Worm (Caenorhabditis elegans) whole organism, L4 larva: ENCODE measurements around the gene uda-1.

Experiments used
- F10B5.3 ChIP-seq: sonication (generic microtip); optimal IDR thresholded peaks from 2 replicates; lab custom pipeline; 2016; ENCODE audit warnings: mild to moderate bottlenecking, missing genetic modification characterization, missing compliant biosample characterization
- F37D6.2 ChIP-seq: sonication (generic microtip); optimal IDR thresholded peaks from 2 replicates; lab custom pipeline; 2016; ENCODE audit warnings: mild to moderate bottlenecking, missing genetic modification characterization, missing compliant biosample characterization
- R02D3.7 ChIP-seq: fragments of 150-350 bp; sonication (generic microtip); optimal IDR thresholded peaks from 3 replicates; lab custom pipeline; 2014; ENCODE audit warnings: missing biosample characterization, missing genetic modification characterization
- Y48G9A.11 ChIP-seq: fragments of 200-800 bp; sonication (Bioruptor generic); IDR thresholded peaks from 2 replicates; pipeline ENCODE4 v1.3.6; 2022; ENCODE audit warnings: missing genetic modification reagents, missing genetic modification characterization, missing compliant biosample characterization
- Y75B8A.6 ChIP-seq: fragments of 200-800 bp; sonication (Bioruptor generic); IDR thresholded peaks from 2 replicates; pipeline ENCODE4 v1.3.6; 2022; ENCODE audit warnings: missing genetic modification reagents, missing genetic modification characterization, missing compliant biosample characterization
- ZK337.2 ChIP-seq: fragments of 200-800 bp; sonication (Bioruptor generic); IDR thresholded peaks from 2 replicates; pipeline ENCODE4 v1.3.6; 2022; ENCODE audit warnings: missing genetic modification reagents, missing genetic modification characterization, missing compliant biosample characterization
- aha-1 ChIP-seq: fragments of 150-350 bp; peaks from one replicate; lab custom pipeline; 2014; ENCODE audit warnings: missing biosample characterization, missing genetic modification characterization
- ama-1 ChIP-seq: fragments of 150-350 bp; optimal IDR thresholded peaks from 2 replicates; lab custom pipeline; 2014; ENCODE audit warnings: inconsistent platforms, mixed read lengths
- ceh-44 ChIP-seq: fragments of 200-800 bp; sonication (Bioruptor generic); IDR thresholded peaks from 2 replicates; pipeline ENCODE4 v1.3.6; 2022; ENCODE audit warnings: missing genetic modification reagents, missing genetic modification characterization, missing compliant biosample characterization
- ceh-62 ChIP-seq: sonication (generic microtip); optimal IDR thresholded peaks from 2 replicates; lab custom pipeline; 2017; ENCODE audit warnings: missing biosample characterization, missing genetic modification characterization
- ceh-82 ChIP-seq: sonication (generic microtip); optimal IDR thresholded peaks from 2 replicates; lab custom pipeline; 2017; ENCODE audit warnings: missing biosample characterization, missing genetic modification characterization
- ctbp-1 ChIP-seq: fragments of 200-800 bp; sonication (Bioruptor generic); IDR thresholded peaks from 2 replicates; pipeline ENCODE4 v1.3.6; 2022; ENCODE audit warnings: missing genetic modification reagents, missing genetic modification characterization, missing compliant biosample characterization
- daf-8 ChIP-seq: fragments of 200-800 bp; sonication (Bioruptor generic); IDR thresholded peaks from 2 replicates; pipeline ENCODE4 v1.3.6; 2022; ENCODE audit warnings: missing genetic modification characterization, missing compliant biosample characterization
- dmd-8 ChIP-seq: fragments of 200-800 bp; sonication (Bioruptor generic); IDR thresholded peaks from 2 replicates; pipeline ENCODE4 v1.3.6; 2022; ENCODE audit warnings: missing genetic modification characterization, missing compliant biosample characterization
- dpl-1 ChIP-seq: fragments of 150-350 bp; optimal IDR thresholded peaks from 2 replicates; lab custom pipeline; 2014; ENCODE audit warnings: missing biosample characterization, missing genetic modification reagents, missing genetic modification characterization
- dve-1 ChIP-seq: sonication (generic microtip); optimal IDR thresholded peaks from 2 replicates; lab custom pipeline; 2017; ENCODE audit warnings: antibody characterized with exemption, mild to moderate bottlenecking, missing genetic modification characterization, missing compliant biosample characterization; ENCODE audit not compliant: insufficient read depth
- fkh-10 ChIP-seq: fragments of 150-350 bp; optimal IDR thresholded peaks from 2 replicates; lab custom pipeline; 2014; ENCODE audit warnings: missing biosample characterization, missing genetic modification reagents, missing genetic modification characterization
- fos-1 ChIP-seq: fragments of 150-350 bp; optimal IDR thresholded peaks from 2 replicates; lab custom pipeline; 2014; ENCODE audit warnings: missing biosample characterization, missing genetic modification characterization
- hif-1 ChIP-seq, 2 experiments: sonication (generic microtip); optimal IDR thresholded peaks; 2 replicates each; lab custom pipeline; 2016 to 2017; ENCODE audit warnings: missing compliant biosample characterization in 2 of 2, missing genetic modification characterization in 2 of 2, missing genetic modification reagents in 2 of 2, missing genotype in 2 of 2, mild to moderate bottlenecking in 1 of 2
- hlh-30 ChIP-seq: sonication (generic microtip); optimal IDR thresholded peaks from 2 replicates; lab custom pipeline; 2017; ENCODE audit warnings: antibody characterized with exemption, mild to moderate bottlenecking, missing genetic modification characterization, missing compliant biosample characterization; ENCODE audit not compliant: insufficient read depth
- hmg-1.1 ChIP-seq: fragments of 200-800 bp; sonication (Bioruptor generic); IDR thresholded peaks from 2 replicates; pipeline ENCODE4 v1.3.6; 2022; ENCODE audit warnings: missing genetic modification reagents, missing genetic modification characterization, missing compliant biosample characterization
- lin-1 ChIP-seq: fragments of 200-800 bp; sonication (Bioruptor generic); IDR thresholded peaks from 2 replicates; pipeline ENCODE4 v1.3.6; 2022; ENCODE audit warnings: missing genetic modification reagents, missing genetic modification characterization, missing compliant biosample characterization
- lin-15B ChIP-seq: fragments of 150-350 bp; sonication (generic microtip); optimal IDR thresholded peaks from 3 replicates; lab custom pipeline; 2014; ENCODE audit warnings: missing biosample characterization, missing genetic modification characterization
- lin-29 ChIP-seq: fragments of 200-800 bp; sonication (Bioruptor generic); IDR thresholded peaks from 2 replicates; pipeline ENCODE4 v1.3.6; 2022; ENCODE audit warnings: missing genetic modification reagents, missing genetic modification characterization, missing compliant biosample characterization
- lin-39 ChIP-seq: fragments of 150-350 bp; optimal IDR thresholded peaks from 2 replicates; lab custom pipeline; 2014; ENCODE audit warnings: missing biosample characterization, missing genetic modification reagents, missing genetic modification characterization
- lsy-2 ChIP-seq, 2 experiments: fragments of 150-350 bp in 1 of 2; sonication (generic microtip) in 1 of 2; optimal IDR thresholded peaks; 2 replicates each; lab custom pipeline; 2014 to 2017; ENCODE audit warnings: missing biosample characterization in 2 of 2, missing genetic modification characterization in 2 of 2
- mdl-1 ChIP-seq, 2 experiments: fragments of 150-350 bp in 1 of 2; sonication (generic microtip) in 1 of 2; optimal IDR thresholded peaks; 2 replicates each; lab custom pipeline; 2014 to 2017; ENCODE audit warnings: missing biosample characterization in 2 of 2, missing genetic modification characterization in 2 of 2
- mep-1 ChIP-seq: fragments of 150-350 bp; sonication (generic microtip); optimal IDR thresholded peaks from 3 replicates; lab custom pipeline; 2014; ENCODE audit warnings: missing biosample characterization, missing genetic modification characterization
- mes-2 ChIP-seq: sonication (generic microtip); optimal IDR thresholded peaks from 2 replicates; lab custom pipeline; 2016; ENCODE audit warnings: missing genotype, mild to moderate bottlenecking, missing genetic modification characterization, missing compliant biosample characterization; ENCODE audit not compliant: poor library complexity, severe bottlenecking
- nhr-111 ChIP-seq: fragments of 200-800 bp; sonication (Bioruptor generic); optimal IDR thresholded peaks from 2 replicates; lab custom pipeline; 2018; ENCODE audit warnings: mild to moderate bottlenecking, missing genetic modification characterization, missing compliant biosample characterization
- nhr-28 ChIP-seq: fragments of 150-350 bp; optimal IDR thresholded peaks from 2 replicates; lab custom pipeline; 2014; ENCODE audit warnings: missing biosample characterization, missing genetic modification characterization
- nhr-48 ChIP-seq: sonication (generic microtip); optimal IDR thresholded peaks from 2 replicates; lab custom pipeline; 2016; ENCODE audit warnings: mild to moderate bottlenecking, missing genetic modification characterization, missing compliant biosample characterization
- nhr-6 ChIP-seq: fragments of 150-350 bp; optimal IDR thresholded peaks from 2 replicates; lab custom pipeline; 2014; ENCODE audit warnings: missing biosample characterization, missing genetic modification characterization
- pha-4 ChIP-seq, 2 experiments: fragments of 150-350 bp in 1 of 2; fragments of 200-800 bp in 1 of 2; sonication (Bioruptor generic) in 1 of 2; IDR thresholded peaks in 1 of 2; optimal IDR thresholded peaks in 1 of 2; 2 replicates each; pipeline versions ENCODE4 v1.3.6 to Lab custom; 2014 to 2022; ENCODE audit warnings: missing genetic modification characterization in 2 of 2, missing genetic modification reagents in 2 of 2, missing biosample characterization in 1 of 2, missing compliant biosample characterization in 1 of 2
- php-3 ChIP-seq: fragments of 200-800 bp; sonication (Bioruptor generic); IDR thresholded peaks from 2 replicates; pipeline ENCODE4 v1.3.6; 2022; ENCODE audit warnings: missing genetic modification reagents, missing genetic modification characterization, missing compliant biosample characterization
- rbr-2 ChIP-seq: sonication (generic microtip); optimal IDR thresholded peaks from 2 replicates; lab custom pipeline; 2016; ENCODE audit warnings: missing genotype, missing genetic modification characterization, missing compliant biosample characterization
- sdz-12 ChIP-seq: fragments of 200-800 bp; sonication (Bioruptor generic); optimal IDR thresholded peaks from 2 replicates; lab custom pipeline; 2018; ENCODE audit warnings: mild to moderate bottlenecking, missing genetic modification characterization, missing compliant biosample characterization
- set-16 ChIP-seq: fragments of 200-800 bp; sonication (Bioruptor generic); IDR thresholded peaks from 2 replicates; pipeline ENCODE4 v1.3.6; 2022; ENCODE audit warnings: missing genetic modification reagents, missing genetic modification characterization, missing compliant biosample characterization
- skn-1 ChIP-seq: fragments of 150-350 bp; optimal IDR thresholded peaks from 2 replicates; lab custom pipeline; 2014; ENCODE audit warnings: missing biosample characterization, missing genetic modification characterization
- snpc-1.2 ChIP-seq: fragments of 200-800 bp; sonication (Bioruptor generic); IDR thresholded peaks from 2 replicates; pipeline ENCODE4 v1.3.6; 2022; ENCODE audit warnings: missing genetic modification reagents, missing genetic modification characterization, missing compliant biosample characterization
- snpc-4 ChIP-seq: fragments of 150-350 bp; optimal IDR thresholded peaks from 2 replicates; lab custom pipeline; 2014; ENCODE audit warnings: missing biosample characterization, missing genetic modification characterization
- spr-1 ChIP-seq: sonication (generic microtip); optimal IDR thresholded peaks from 2 replicates; lab custom pipeline; 2016; ENCODE audit warnings: mild to moderate bottlenecking, missing genetic modification characterization, missing compliant biosample characterization
- spr-3 ChIP-seq: fragments of 200-800 bp; sonication (Bioruptor generic); optimal IDR thresholded peaks from 2 replicates; lab custom pipeline; 2018; ENCODE audit warnings: mild to moderate bottlenecking, missing genetic modification characterization, missing compliant biosample characterization
- unc-130 ChIP-seq: sonication (generic microtip); optimal IDR thresholded peaks from 2 replicates; lab custom pipeline; 2016; ENCODE audit warnings: missing genetic modification reagents, missing genetic modification characterization, missing compliant biosample characterization
- unc-62 ChIP-seq, 3 experiments: fragments of 150-350 bp in 1 of 3; sonication (generic microtip); optimal IDR thresholded peaks in 2 of 3; peaks in 1 of 3; 1 replicate in 1 of 3; 2 replicates in 2 of 3; lab custom pipeline; 2014 to 2017; ENCODE audit warnings: missing biosample characterization in 3 of 3, missing genetic modification characterization in 3 of 3, missing genetic modification reagents in 3 of 3, missing genotype in 1 of 3
- zfp-3 ChIP-seq: fragments of 200-800 bp; sonication (Bioruptor generic); conservative IDR thresholded peaks from 2 replicates; pipeline ENCODE4 v1.3.6; 2022; ENCODE audit warnings: missing genetic modification reagents, missing genetic modification characterization, missing compliant biosample characterization
- zip-2 ChIP-seq: fragments of 150-350 bp; optimal IDR thresholded peaks from 2 replicates; lab custom pipeline; 2014; ENCODE audit warnings: missing biosample characterization, missing genetic modification characterization
- ztf-7 ChIP-seq: fragments of 150-350 bp; optimal IDR thresholded peaks from 2 replicates; lab custom pipeline; 2014; ENCODE audit warnings: missing biosample characterization, missing genetic modification characterization

The uda-1 gene

ce11 chrV:9970119-9970518 is 34.4 kb upstream of the uda-1 start (continued):
- TF ChIP-seq dpl-1 (GFP tag; lab: Kevin White, UChicago) (peak; percentile 27), zfp-3 (peak; percentile 79), F37D6.2 (tag; lab: Kevin White, UChicago) (peak; percentile 79), snpc-4 (tag; lab: Kevin White, UChicago) (no peak), sdz-12 (GFP tag; lab: Kevin White, UChicago) (no peak), zip-2 (peak; percentile 57), spr-3 (GFP tag; lab: Kevin White, UChicago) (peak; percentile 87), lin-15B (tag; lab: Kevin White, UChicago) (no peak), ceh-44 (peak; percentile 79), Y75B8A.6 (GFP tag; lab: Robert Waterston, UW) (peak; percentile 87; the same call in 1 of the 2 replicates), daf-8 (peak; percentile 67; the same call in 1 of the 2 replicates), nhr-6 (peak; percentile 17), nhr-48 (peak; percentile 79), unc-130 (GFP tag; lab: Kevin White, UChicago) (peak; percentile 82), mep-1 (tag; lab: Kevin White, UChicago) (peak; percentile 76), php-3 (GFP tag; lab: Robert Waterston, UW) (peak; percentile 92), hlh-30 (tag; lab: Kevin White, UChicago) (peak; percentile 62), lin-1 (GFP tag; lab: Robert Waterston, UW) (peak; percentile 94), lin-39 (no peak), R02D3.7 (tag; lab: Kevin White, UChicago) (no peak), ceh-82 (tag; lab: Kevin White, UChicago) (no peak), dmd-8 (GFP tag; lab: Robert Waterston, UW) (peak; percentile 96), ceh-62 (tag; lab: Kevin White, UChicago) (no peak), Y48G9A.11 (GFP tag; lab: Robert Waterston, UW) (peak; percentile 85), ZK337.2 (GFP tag; lab: Robert Waterston, UW) (peak; percentile 59; the same call in 1 of the 2 replicates), nhr-28 (tag; lab: Kevin White, UChicago) (no peak), hif-1 (tag; optimal IDR thresholded peaks at IDR 0.05; lab: Kevin White, UChicago) (peak; percentile 42 to 62), lin-29 (GFP tag; lab: Robert Waterston, UW) (peak; percentile 57; the same call in 1 of the 2 replicates), aha-1 (tag; lab: Kevin White, UChicago) (peak; percentile 95)
- TF ChIP-seq, all 104 proteins: peak for 71

- TF ChIP-seq snpc-1.2 (GFP tag; lab: Robert Waterston, UW) (no peak), fos-1 (tag; lab: Kevin White, UChicago) (no peak), set-16 (GFP tag; lab: Robert Waterston, UW) (0 out of 2 replicates have a peak, but pooled peaks have one; percentile 6), ctbp-1 (GFP tag; lab: Robert Waterston, UW) (0 out of 2 replicates have a peak, but pooled peaks have one; percentile 37), rbr-2 (tag; lab: Kevin White, UChicago) (peak; percentile 25), unc-62 (GFP tag; optimal IDR thresholded peaks at IDR 0.05 in 1 of 2; lab: Kevin White, UChicago) (peak in 1 of 2 experiments; percentile 91), unc-62 (tag; optimal IDR thresholded peaks at IDR 0.05; lab: Kevin White, UChicago) (no peak), fkh-10 (peak; percentile 87), dmd-8 (GFP tag; lab: Robert Waterston, UW) (no peak), R02D3.7 (tag; lab: Kevin White, UChicago) (no peak), lsy-2 (tag; optimal IDR thresholded peaks at IDR 0.05; lab: Kevin White, UChicago) (peak in 1 of 2 experiments; percentile 30), hmg-1.1 (GFP tag; lab: Robert Waterston, UW) (0 out of 2 replicates have a peak, but pooled peaks have one; percentile 26)
Measured at ce11 chrV:9974264-9974663, 30.3 kb upstream of the uda-1 start.

ce11 chrV:9976138-9976537 is 28.4 kb upstream of the uda-1 start, which contains the start of gene unc-41:
unc-41 (minus strand) TSS chrV:9976238.
- no peak for TF ChIP-seq aha-1 (tag; lab: Kevin White, UChicago)
- TF ChIP-seq pha-4 (GFP tag; IDR thresholded peaks at IDR 0.05; lab: Robert Waterston, UW), result no peak
- TF ChIP-seq pha-4 (tag; optimal IDR thresholded peaks at IDR 0.05; lab: Kevin White, UChicago), result no peak
- no peak for TF ChIP-seq mes-2 (tag; lab: Kevin White, UChicago)
- TF ChIP-seq hlh-30 (tag; lab: Kevin White, UChicago), result no peak
- no peak for TF ChIP-seq dve-1 (tag; lab: Kevin White, UChicago)
- TF ChIP-seq ama-1, result no peak
- no peak for TF ChIP-seq skn-1 (tag; lab: Kevin White, UChicago)
- no peak for TF ChIP-seq F10B5.3 (tag; lab: Kevin White, UChicago)
- no peak for TF ChIP-seq mdl-1 (tag; optimal IDR thresholded peaks at IDR 0.05; lab: Kevin White, UChicago)
- TF ChIP-seq ceh-44, result no peak
- TF ChIP-seq ztf-7 (tag; lab: Kevin White, UChicago), result no peak
- no peak for TF ChIP-seq spr-1 (tag; lab: Kevin White, UChicago)
- no peak for TF ChIP-seq nhr-111 (GFP tag; lab: Kevin White, UChicago)
